Worm (Caenorhabditis elegans): ENCODE data around the gene AH9.4.
A peak's percentile ranks its signal among the peaks of the same experiment; 100 is the strongest.

Gene AH9.4

ce11 chrX:2233929-2234328 lies 40.2 kb downstream of the AH9.4 start, which contains the start of gene T14F9.2:
T14F9.2 (plus strand) TSS chrX:2234324.
- TF ChIP-seq nhr-23 (tag; optimal IDR thresholded peaks at IDR 0.05) (no peak), lin-39 (tag; optimal IDR thresholded peaks at IDR 0.05) (no peak), nhr-129 (tag; optimal IDR thresholded peaks at IDR 0.05) (peak; percentile 52), lin-13 (GFP tag; optimal IDR thresholded peaks at IDR 0.05) (peak; percentile 51), nhr-21 (tag; optimal IDR thresholded peaks at IDR 0.05) (no peak), ceh-16 (tag; optimal IDR thresholded peaks at IDR 0.05) (no peak), lsy-2 (tag; optimal IDR thresholded peaks at IDR 0.05) (peak in 1 of 2 experiments; percentile 83), crh-2 (tag; optimal IDR thresholded peaks at IDR 0.05) (peak; percentile 60), fos-1 (tag; optimal IDR thresholded peaks at IDR 0.05) (peak; percentile 10), sma-3 (GFP tag; optimal IDR thresholded peaks at IDR 0.05) (no peak), nhr-25 (tag; optimal IDR thresholded peaks at IDR 0.05) (peak; percentile 41), snpc-4 (tag; optimal IDR thresholded peaks at IDR 0.05) (no peak), mab-5 (tag; optimal IDR thresholded peaks at IDR 0.05) (no peak), sma-9 (GFP tag; optimal IDR thresholded peaks at IDR 0.05) (peak; percentile 24), sma-9 (tag; optimal IDR thresholded peaks at IDR 0.05) (no peak), unc-55 (GFP tag; optimal IDR thresholded peaks at IDR 0.05) (peak; percentile 74), C34F6.9 (tag; optimal IDR thresholded peaks at IDR 0.05) (peak; percentile 72), F13H6.1 (tag; optimal IDR thresholded peaks at IDR 0.05) (peak; percentile 37), ama-1 (optimal IDR thresholded peaks at IDR 0.05) (no peak), ztf-11 (tag; optimal IDR thresholded peaks at IDR 0.05) (no peak)

- no peak for TF ChIP-seq Y55F3AM.14 (GFP tag; optimal IDR thresholded peaks at IDR 0.05)
- no peak for TF ChIP-seq egl-27 (tag; optimal IDR thresholded peaks at IDR 0.05)
- no peak for TF ChIP-seq mab-5 (tag; optimal IDR thresholded peaks at IDR 0.05)
- TF ChIP-seq nhr-237 (tag; optimal IDR thresholded peaks at IDR 0.05), result no peak
- TF ChIP-seq nhr-6 (tag; optimal IDR thresholded peaks at IDR 0.05), result no peak
- TF ChIP-seq mbf-1 (tag; optimal IDR thresholded peaks at IDR 0.05), result no peak
These were observed 42.8 kb downstream of the AH9.4 start for ce11 chrX:2231346-2231745.

ce11 chrX:2229305-2230172 lies 44.6 kb downstream of the AH9.4 start, which contains the start of gene lin-32:
lin-32 (minus strand) TSS chrX:2230122.
- no peak for TF ChIP-seq elt-1 (tag; optimal IDR thresholded peaks at IDR 0.05)
- no peak for TF ChIP-seq nhr-129 (tag; optimal IDR thresholded peaks at IDR 0.05)
- TF ChIP-seq unc-62 (GFP tag; optimal IDR thresholded peaks at IDR 0.05), result no peak
- TF ChIP-seq lin-39 (tag; optimal IDR thresholded peaks at IDR 0.05), result no peak
- no peak for TF ChIP-seq mdl-1 (tag; optimal IDR thresholded peaks at IDR 0.05)
- TF ChIP-seq elt-3 (tag; optimal IDR thresholded peaks at IDR 0.05), result no peak
- no peak for TF ChIP-seq crh-2 (tag; optimal IDR thresholded peaks at IDR 0.05)
- TF ChIP-seq mab-5 (tag; optimal IDR thresholded peaks at IDR 0.05), result no peak
- TF ChIP-seq snpc-4 (tag; optimal IDR thresholded peaks at IDR 0.05), result no peak
- TF ChIP-seq nhr-6 (tag; optimal IDR thresholded peaks at IDR 0.05), result no peak
- TF ChIP-seq sma-9 (GFP tag; optimal IDR thresholded peaks at IDR 0.05), result no peak
- TF ChIP-seq sma-9 (tag; optimal IDR thresholded peaks at IDR 0.05), result no peak
- TF ChIP-seq skn-1 (tag; optimal IDR thresholded peaks at IDR 0.05), result no peak
- no peak for TF ChIP-seq nhr-237 (tag; optimal IDR thresholded peaks at IDR 0.05)
- TF ChIP-seq blmp-1 (tag; optimal IDR thresholded peaks at IDR 0.05; ENCODE audit: insufficient read depth), result no peak
- TF ChIP-seq nhr-21 (tag; optimal IDR thresholded peaks at IDR 0.05), result no peak

ce11 chrX:2226875-2227355 lies 47.2 kb downstream of the AH9.4 start:
- TF ChIP-seq nhr-6 (tag; optimal IDR thresholded peaks at IDR 0.05) (peak; percentile 22), nhr-11 (tag; optimal IDR thresholded peaks at IDR 0.05) (no peak), mbf-1 (tag; optimal IDR thresholded peaks at IDR 0.05) (no peak), nhr-21 (tag; optimal IDR thresholded peaks at IDR 0.05) (peak; percentile 76), nhr-129 (tag; optimal IDR thresholded peaks at IDR 0.05) (peak; percentile 77), Y55F3AM.14 (GFP tag; optimal IDR thresholded peaks at IDR 0.05) (peak; percentile 50), ztf-1 (GFP tag; conservative IDR thresholded peaks at IDR 0.05) (no peak), alr-1 (tag; optimal IDR thresholded peaks at IDR 0.05) (no peak), lin-11 (tag; optimal IDR thresholded peaks at IDR 0.05) (peak; percentile 69), snpc-4 (tag; optimal IDR thresholded peaks at IDR 0.05) (peak; percentile 48), sma-9 (GFP tag; optimal IDR thresholded peaks at IDR 0.05) (peak; percentile 81), sma-9 (tag; optimal IDR thresholded peaks at IDR 0.05) (no peak), egl-27 (tag; optimal IDR thresholded peaks at IDR 0.05) (no peak), nhr-77 (tag; optimal IDR thresholded peaks at IDR 0.05) (no peak), unc-62 (GFP tag; optimal IDR thresholded peaks at IDR 0.05) (no peak), nhr-10 (tag; optimal IDR thresholded peaks at IDR 0.05) (no peak), ztf-4 (tag; optimal IDR thresholded peaks at IDR 0.05) (no peak), sma-3 (GFP tag; optimal IDR thresholded peaks at IDR 0.05) (peak; percentile 55), gmeb-1 (tag; optimal IDR thresholded peaks at IDR 0.05) (peak; percentile 44), zag-1 (tag; optimal IDR thresholded peaks at IDR 0.05) (peak; percentile 44), aly-2 (tag; optimal IDR thresholded peaks at IDR 0.05) (no peak), skn-1 (tag; optimal IDR thresholded peaks at IDR 0.05) (no peak), nhr-25 (tag; optimal IDR thresholded peaks at IDR 0.05) (peak; percentile 41), elt-1 (tag; optimal IDR thresholded peaks at IDR 0.05) (no peak), crh-2 (tag; optimal IDR thresholded peaks at IDR 0.05) (peak; percentile 71), nhr-23 (tag; optimal IDR thresholded peaks at IDR 0.05) (no peak), nhr-12 (tag; optimal IDR thresholded peaks at IDR 0.05) (no peak), elt-3 (tag; optimal IDR thresholded peaks at IDR 0.05) (no peak), lsy-2 (tag; optimal IDR thresholded peaks at IDR 0.05) (peak; percentile 53 to 66), ztf-11 (tag; optimal IDR thresholded peaks at IDR 0.05) (no peak), R02D3.7 (tag; optimal IDR thresholded peaks at IDR 0.05) (no peak)

Measured in whole organism, L2 larva.